Worm (Caenorhabditis elegans) whole organism, early embryonic: ENCODE data around the gene C30G7.4.

Experiments used
- B0310.2 ChIP-seq: sonication (generic microtip); optimal IDR thresholded peaks from 2 replicates; lab custom pipeline; 2016; ENCODE audit warnings: mild to moderate bottlenecking, missing genetic modification characterization, missing compliant biosample characterization
- F13C5.2 ChIP-seq: sonication (generic microtip); optimal IDR thresholded peaks from 2 replicates; lab custom pipeline; 2017; ENCODE audit warnings: mild to moderate bottlenecking, missing genetic modification characterization, inconsistent platforms, missing compliant biosample characterization
- ama-1 ChIP-seq: fragments of 150-350 bp; optimal IDR thresholded peaks from 2 replicates; lab custom pipeline; 2014
- ceh-13 ChIP-seq: fragments of 200-800 bp; sonication (Bioruptor generic); optimal IDR thresholded peaks from 2 replicates; lab custom pipeline; 2018; ENCODE audit warnings: mild to moderate bottlenecking, missing genetic modification characterization, missing compliant biosample characterization
- ets-7 ChIP-seq: sonication (generic microtip); optimal IDR thresholded peaks from 2 replicates; lab custom pipeline; 2016; ENCODE audit warnings: missing genotype, missing genetic modification characterization, missing compliant biosample characterization
- flt-1 ChIP-seq: fragments of 200-800 bp; sonication (Bioruptor generic); IDR thresholded peaks from 2 replicates; pipeline ENCODE4 v1.3.6; 2022; ENCODE audit warnings: missing genetic modification characterization, missing compliant biosample characterization
- hmg-4 ChIP-seq: fragments of 200-800 bp; sonication (Bioruptor generic); optimal IDR thresholded peaks from 2 replicates; lab custom pipeline; 2018; ENCODE audit warnings: mild to moderate bottlenecking, missing genetic modification characterization, missing compliant biosample characterization
- hnd-1 ChIP-seq: sonication (generic microtip); optimal IDR thresholded peaks from 2 replicates; lab custom pipeline; 2016; ENCODE audit warnings: missing genetic modification characterization, missing compliant biosample characterization
- pes-1 ChIP-seq: fragments of 200-800 bp; sonication (Bioruptor generic); IDR thresholded peaks from 2 replicates; pipeline ENCODE4 v1.3.6; 2022; ENCODE audit warnings: missing genetic modification reagents, missing genetic modification characterization, missing compliant biosample characterization
- scrt-1 ChIP-seq: fragments of 200-800 bp; sonication (Bioruptor generic); IDR thresholded peaks from 2 replicates; pipeline ENCODE4 v1.3.6; 2022; ENCODE audit warnings: missing genetic modification characterization, missing compliant biosample characterization
- tbx-11 ChIP-seq: fragments of 200-800 bp; sonication (Bioruptor generic); IDR thresholded peaks from 2 replicates; pipeline ENCODE4 v1.3.6; 2022; ENCODE audit warnings: missing genetic modification characterization, missing compliant biosample characterization
- tbx-37 ChIP-seq: fragments of 200-800 bp; sonication (Bioruptor generic); conservative IDR thresholded peaks from 2 replicates; pipeline ENCODE4 v1.3.6; 2022; ENCODE audit warnings: missing genetic modification reagents, missing genetic modification characterization, missing compliant biosample characterization
- tra-4 ChIP-seq: sonication (generic microtip); optimal IDR thresholded peaks from 2 replicates; lab custom pipeline; 2017; ENCODE audit warnings: missing genetic modification characterization, missing compliant biosample characterization

DNA sequence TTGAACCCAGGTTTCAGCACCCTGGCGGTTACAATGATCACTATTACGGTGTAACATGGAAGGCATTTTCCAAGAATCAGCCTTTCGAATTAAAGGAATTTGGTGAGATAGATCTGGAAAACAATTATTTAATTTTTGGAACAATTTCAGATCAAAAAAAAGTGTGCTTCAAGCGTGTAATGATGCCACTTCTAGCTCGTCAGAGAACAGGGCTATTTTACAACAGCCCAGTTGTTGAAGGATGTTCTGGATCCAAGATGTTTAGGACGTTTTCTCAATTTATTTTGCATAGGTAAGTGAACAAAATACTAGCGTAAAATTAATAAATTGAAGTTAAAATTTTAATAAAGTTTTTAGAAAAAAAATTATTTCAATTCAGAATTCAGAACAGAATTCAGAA lies 46.0 kb downstream of the C30G7.4 start:
- no peak for TF ChIP-seq tra-4
- no peak for TF ChIP-seq hnd-1 (tag; lab: Kevin White, UChicago)
- no peak for TF ChIP-seq hmg-4
- no peak for TF ChIP-seq ets-7
- no peak for TF ChIP-seq ama-1 (lab: Kevin White, UChicago)
- no peak for TF ChIP-seq pes-1
- TF ChIP-seq ceh-13 (GFP tag; lab: Kevin White, UChicago): no peak
- TF ChIP-seq tbx-11: no peak
- TF ChIP-seq flt-1 (GFP tag; lab: Robert Waterston, UW): no peak
- no peak for TF ChIP-seq scrt-1
- TF ChIP-seq B0310.2: no peak
- no peak for TF ChIP-seq tbx-37 (GFP tag; lab: Robert Waterston, UW)
- TF ChIP-seq F13C5.2: no peak
